Worm (Caenorhabditis elegans) whole organism, young adult: ENCODE data around the gene F26F4.2.

Source experiments
- attf-5 ChIP-seq: fragments of 200-800 bp; sonication (Bioruptor generic); optimal IDR thresholded peaks from 2 replicates; lab custom pipeline; 2018; ENCODE audit warnings: mild to moderate bottlenecking, missing genetic modification characterization, missing compliant biosample characterization
- mel-28 ChIP-seq: sonication (generic microtip); optimal IDR thresholded peaks from 2 replicates; lab custom pipeline; 2016; ENCODE audit warnings: borderline replicate concordance, mild to moderate bottlenecking, missing genetic modification characterization, missing compliant biosample characterization
- nfya-1 ChIP-seq: sonication (generic microtip); optimal IDR thresholded peaks from 2 replicates; lab custom pipeline; 2017; ENCODE audit warnings: antibody characterized with exemption, missing compliant biosample characterization, missing genetic modification characterization, borderline replicate concordance; ENCODE audit not compliant: insufficient read depth
- snpc-3.4 ChIP-seq: sonication (generic microtip); optimal IDR thresholded peaks from 2 replicates; lab custom pipeline; 2017; ENCODE audit warnings: missing genetic modification characterization, mild to moderate bottlenecking, missing compliant biosample characterization, antibody characterized with exemption, moderate library complexity, missing genotype, missing genetic modification reagents

DNA sequence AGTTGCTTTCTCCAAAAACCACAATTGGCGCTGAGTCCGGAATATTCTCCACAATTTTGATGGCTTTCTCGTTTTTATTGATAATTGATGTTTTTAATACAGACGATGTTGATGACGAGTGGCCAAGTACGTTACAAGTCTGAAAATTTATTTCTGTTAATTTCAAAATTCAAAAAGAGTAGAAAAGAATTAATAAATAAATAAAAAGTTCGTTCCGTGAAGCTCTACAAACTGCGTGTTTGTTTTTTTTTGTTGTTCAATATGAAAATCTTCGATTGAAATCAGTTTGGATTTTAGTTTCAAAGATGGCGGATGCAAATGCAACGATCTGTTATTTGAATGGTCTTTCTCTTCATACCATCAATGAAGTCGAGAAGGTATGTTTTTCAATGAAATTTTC, at the start of gene F26F4.2:
- TF ChIP-seq nfya-1 (no peak), mel-28 (tag; lab: Kevin White, UChicago) (no peak), snpc-3.4 (tag; lab: Kevin White, UChicago) (no peak), attf-5 (GFP tag; lab: Kevin White, UChicago) (no peak)
